Worm (Caenorhabditis elegans) whole organism, dauer: ENCODE results near the gene grl-9.

Experiments
- unc-62 ChIP-seq: sonication (generic microtip); optimal IDR thresholded peaks from 2 replicates; lab custom pipeline; 2017; ENCODE audit warnings: missing biosample characterization, missing genetic modification reagents, missing genetic modification characterization

Gene grl-9

ce11 chrV:6731594-6731993, at the start of gene grl-9:
Gene grl-9, minus strand, starts transcription at chrV:6731694.
- no peak for TF ChIP-seq unc-62

- TF ChIP-seq unc-62 = no peak
Measured at ce11 chrV:6780676-6781075, 49.2 kb upstream of the grl-9 start.

- TF ChIP-seq unc-62 = no peak
Measured at ce11 chrV:6780166-6780565, 48.7 kb upstream of the grl-9 start, which contains the start of gene ZC404.15. Gene ZC404.15, plus strand, starts transcription at chrV:6780466.

ce11 chrV:6778457-6778856, 47.0 kb upstream of the grl-9 start:
- TF ChIP-seq unc-62 = no peak

- TF ChIP-seq unc-62 = no peak
Measured at ce11 chrV:6775708-6776107, 44.2 kb upstream of the grl-9 start, which contains the start of gene srh-28. Gene srh-28, minus strand, starts transcription at chrV:6775808.

- TF ChIP-seq unc-62 = no peak
Measured at ce11 chrV:6773735-6774134, 42.2 kb upstream of the grl-9 start, which contains the start of gene ZC404.16. Gene ZC404.16, minus strand, starts transcription at chrV:6773835.

- no peak for TF ChIP-seq unc-62
Measured at ce11 chrV:6771645-6772044, 40.2 kb upstream of the grl-9 start, which contains the start of gene srh-30. Gene srh-30, minus strand, starts transcription at chrV:6771745.

- TF ChIP-seq unc-62 = no peak
Measured at ce11 chrV:6769440-6769839, 37.9 kb upstream of the grl-9 start.

ce11 chrV:6768452-6768929, 37.0 kb upstream of the grl-9 start, which contains the start of the genes T25F10.1 and clik-1:
Gene T25F10.1, plus strand, starts transcription at chrV:6768502.
Gene clik-1, minus strand, starts transcription at chrV:6768732.
- TF ChIP-seq unc-62 = no peak

ce11 chrV:6767576-6767975, 36.1 kb upstream of the grl-9 start:
- no peak for TF ChIP-seq unc-62

ce11 chrV:6764972-6765371, 33.5 kb upstream of the grl-9 start, which contains the start of gene bbs-8:
Gene bbs-8, minus strand, starts transcription at chrV:6765072.
- TF ChIP-seq unc-62 = no peak

ce11 chrV:6762361-6762760, 30.9 kb upstream of the grl-9 start, which contains the start of gene T25F10.4:
Gene T25F10.4, minus strand, starts transcription at chrV:6762461.
- no peak for TF ChIP-seq unc-62

- no peak for TF ChIP-seq unc-62
Measured at ce11 chrV:6758017-6758416, 26.5 kb upstream of the grl-9 start, which contains the start of gene dbl-1. Gene dbl-1, plus strand, starts transcription at chrV:6758135.

- no peak for TF ChIP-seq unc-62
Measured at ce11 chrV:6753257-6753656, 21.8 kb upstream of the grl-9 start.

ce11 chrV:6751493-6752100, 20.1 kb upstream of the grl-9 start:
- no peak for TF ChIP-seq unc-62

ce11 chrV:6744774-6745173, 13.3 kb upstream of the grl-9 start, which contains the start of gene T25F10.3:
Gene T25F10.3, plus strand, starts transcription at chrV:6745081.
- TF ChIP-seq unc-62 = no peak

ce11 chrV:6736877-6737276, 5.4 kb upstream of the grl-9 start:
- no peak for TF ChIP-seq unc-62

ce11 chrV:6736108-6736507, 4.6 kb upstream of the grl-9 start:
- no peak for TF ChIP-seq unc-62
